Fruit fly (Drosophila melanogaster) whole organism, embryonic: ENCODE data around the gene hfp.
A peak's percentile ranks its signal among the peaks of the same experiment; 100 is the strongest.

ENCODE experiments used
- CG10565 ChIP-seq: fragments of 200-800 bp; sonication (Bioruptor generic); optimal IDR thresholded peaks from 3 replicates; lab custom pipeline; 2016; ENCODE audit warnings: missing biosample characterization, mild to moderate bottlenecking, missing genetic modification characterization
- CG10979 ChIP-seq: fragments of 200-800 bp; sonication (Bioruptor generic); optimal IDR thresholded peaks from 2 replicates; lab custom pipeline; 2018; ENCODE audit warnings: missing biosample characterization, mild to moderate bottlenecking, missing genetic modification characterization, moderate library complexity
- CG12219 ChIP-seq: fragments of 200-800 bp; sonication (Bioruptor generic); optimal IDR thresholded peaks from 3 replicates; lab custom pipeline; 2018; ENCODE audit warnings: missing biosample characterization, mild to moderate bottlenecking, missing genetic modification characterization
- CG12769 ChIP-seq: fragments of 200-800 bp; sonication (Bioruptor generic); optimal IDR thresholded peaks from 2 replicates; lab custom pipeline; 2019; ENCODE audit warnings: missing biosample characterization, mild to moderate bottlenecking, missing genetic modification characterization, moderate library complexity
- CG12942 ChIP-seq: fragments of 200-800 bp; sonication (Bioruptor generic); optimal IDR thresholded peaks from 3 replicates; lab custom pipeline; 2016; ENCODE audit warnings: missing biosample characterization, missing genetic modification characterization
- CG13894 ChIP-seq: fragments of 200-800 bp; sonication (Bioruptor generic); optimal IDR thresholded peaks from 3 replicates; lab custom pipeline; 2018; ENCODE audit warnings: missing biosample characterization, mild to moderate bottlenecking, missing genetic modification characterization, moderate library complexity
- CG14860 ChIP-seq: fragments of 200-800 bp; sonication (Bioruptor generic); IDR thresholded peaks from 3 replicates; pipeline ENCODE4 v1.3.6; 2022; ENCODE audit warnings: missing biosample characterization, missing genetic modification characterization; ENCODE audit not compliant: partially characterized antibody
- CG14965 ChIP-seq: fragments of 200-800 bp; sonication (Bioruptor generic); optimal IDR thresholded peaks from 2 replicates; lab custom pipeline; 2016; ENCODE audit warnings: missing biosample characterization, missing genetic modification characterization, borderline replicate concordance
- CG15514 ChIP-seq: fragments of 200-800 bp; sonication (Bioruptor generic); optimal IDR thresholded peaks from 3 replicates; lab custom pipeline; 2017; ENCODE audit warnings: missing biosample characterization, missing genetic modification characterization, mild to moderate bottlenecking, moderate library complexity, missing genetic modification reagents
- CG1602 ChIP-seq: fragments of 200-800 bp; sonication (Bioruptor generic); optimal IDR thresholded peaks from 3 replicates; lab custom pipeline; 2016; ENCODE audit warnings: missing biosample characterization, missing genetic modification characterization
- CG17829 ChIP-seq: fragments of 200-800 bp; optimal IDR thresholded peaks from 2 replicates; lab custom pipeline; 2019; ENCODE audit warnings: missing biosample characterization, mild to moderate bottlenecking, missing genetic modification characterization, moderate library complexity
- CG2199 ChIP-seq: fragments of 200-800 bp; sonication (Bioruptor generic); IDR thresholded peaks from 3 replicates; pipeline ENCODE4 v1.3.6; 2022; ENCODE audit warnings: missing biosample characterization, missing genetic modification characterization
- CG34422 ChIP-seq: fragments of 200-800 bp; sonication (Bioruptor generic); IDR thresholded peaks from 3 replicates; pipeline ENCODE4 v1.3.6; 2022; ENCODE audit warnings: missing biosample characterization, missing genetic modification characterization
- CG6765 ChIP-seq: fragments of 200-800 bp; sonication (Bioruptor generic); optimal IDR thresholded peaks from 3 replicates; lab custom pipeline; 2017; ENCODE audit warnings: missing biosample characterization, mild to moderate bottlenecking, missing genetic modification characterization
- CG7963 ChIP-seq: fragments of 200-800 bp; sonication (Bioruptor generic); IDR thresholded peaks from 3 replicates; pipeline ENCODE4 v1.3.6; 2022; ENCODE audit warnings: missing biosample characterization, missing genetic modification characterization; ENCODE audit not compliant: partially characterized antibody
- CG8089 ChIP-seq: fragments of 200-800 bp; sonication (Bioruptor generic); optimal IDR thresholded peaks from 3 replicates; lab custom pipeline; 2016; ENCODE audit warnings: missing biosample characterization, missing genetic modification characterization
- CG9437 ChIP-seq: fragments of 200-800 bp; sonication (Bioruptor generic); optimal IDR thresholded peaks from 2 replicates; lab custom pipeline; 2018; ENCODE audit warnings: missing biosample characterization, mild to moderate bottlenecking, missing genetic modification characterization
- CG9727 ChIP-seq: fragments of 200-800 bp; sonication (Bioruptor generic); optimal IDR thresholded peaks from 3 replicates; lab custom pipeline; 2017; ENCODE audit warnings: missing biosample characterization, mild to moderate bottlenecking, missing genetic modification characterization
- CG9932 ChIP-seq: fragments of 200-800 bp; sonication (Bioruptor generic); IDR thresholded peaks from 2 replicates; pipeline ENCODE4 v1.3.6; 2022; ENCODE audit warnings: missing biosample characterization, missing genetic modification characterization
- CTCF ChIP-seq: fragments of 200-800 bp; sonication (Bioruptor generic); optimal IDR thresholded peaks from 2 replicates; lab custom pipeline; 2017; ENCODE audit warnings: missing biosample characterization, mild to moderate bottlenecking, missing genetic modification characterization, moderate library complexity
- Camta ChIP-seq: fragments of 200-800 bp; sonication (Bioruptor generic); optimal IDR thresholded peaks from 2 replicates; lab custom pipeline; 2016; ENCODE audit warnings: missing biosample characterization, missing genetic modification characterization
- Ets65A ChIP-seq: fragments of 200-800 bp; sonication (Bioruptor generic); peaks from one replicate; lab custom pipeline; 2016; ENCODE audit warnings: missing biosample characterization, missing genetic modification characterization
- H2.0 ChIP-seq: fragments of 200-800 bp; sonication (Bioruptor generic); IDR thresholded peaks from 2 replicates; pipeline ENCODE4 v1.3.6; 2022; ENCODE audit warnings: missing biosample characterization, missing genetic modification characterization
- HmgD ChIP-seq: fragments of 200-800 bp; sonication (Bioruptor generic); optimal IDR thresholded peaks from 3 replicates; lab custom pipeline; 2016; ENCODE audit warnings: missing biosample characterization, missing genetic modification characterization
- Hr78 ChIP-seq, 2 experiments: fragments of 200-800 bp in 1 of 2; fragments of >200 bp in 1 of 2; sonication (Bioruptor generic) in 1 of 2; optimal IDR thresholded peaks; 2 replicates each; lab custom pipeline; 2017 to 2019; ENCODE audit warnings: missing biosample characterization in 2 of 2, missing genetic modification characterization in 2 of 2, mild to moderate bottlenecking in 1 of 2, moderate library complexity in 1 of 2
- MTF-1 ChIP-seq: fragments of 200-800 bp; sonication (Bioruptor generic); optimal IDR thresholded peaks from 2 replicates; lab custom pipeline; 2018; ENCODE audit warnings: missing biosample characterization, mild to moderate bottlenecking, missing genetic modification characterization, borderline replicate concordance
- Mrtf ChIP-seq: fragments of 200-800 bp; sonication (Bioruptor generic); IDR thresholded peaks from 3 replicates; pipeline ENCODE4 v1.3.6; 2022; ENCODE audit warnings: missing biosample characterization, missing genetic modification characterization
- Sox102F ChIP-seq: fragments of 200-800 bp; sonication (Bioruptor generic); optimal IDR thresholded peaks from 2 replicates; lab custom pipeline; 2018; ENCODE audit warnings: missing biosample characterization, mild to moderate bottlenecking, missing genetic modification characterization, moderate library complexity
- Sry-δ ChIP-seq: fragments of 200-800 bp; sonication (Bioruptor generic); optimal IDR thresholded peaks from 2 replicates; lab custom pipeline; 2016; ENCODE audit warnings: missing biosample characterization, missing genetic modification characterization
- ato ChIP-seq: fragments of 200-800 bp; sonication (Bioruptor generic); IDR thresholded peaks from 2 replicates; pipeline ENCODE4 v1.3.6; 2022; ENCODE audit warnings: missing biosample characterization, missing genetic modification characterization; ENCODE audit not compliant: partially characterized antibody
- br ChIP-seq: fragments of >200 bp; optimal IDR thresholded peaks from 2 replicates; lab custom pipeline; 2017
- chinmo ChIP-seq: fragments of 200-800 bp; sonication (Bioruptor generic); IDR thresholded peaks from 4 replicates; pipeline ENCODE4 v1.3.6; 2022; ENCODE audit warnings: missing biosample characterization, missing genetic modification characterization; ENCODE audit not compliant: partially characterized antibody
- crol ChIP-seq: fragments of 200-800 bp; sonication (Bioruptor generic); IDR thresholded peaks from 2 replicates; pipeline ENCODE4 v1.3.6; 2022; ENCODE audit warnings: missing biosample characterization, missing genetic modification characterization
- cwo ChIP-seq: fragments of 200-800 bp; sonication (Bioruptor generic); optimal IDR thresholded peaks from 3 replicates; lab custom pipeline; 2017; ENCODE audit warnings: missing biosample characterization, missing genetic modification characterization, mild to moderate bottlenecking, moderate library complexity, missing genetic modification reagents
- exex ChIP-seq: fragments of 200-800 bp; sonication (Bioruptor generic); optimal IDR thresholded peaks from 4 replicates; lab custom pipeline; 2018; ENCODE audit warnings: missing biosample characterization, mild to moderate bottlenecking, missing genetic modification characterization, moderate library complexity
- fd64A ChIP-seq: fragments of 200-800 bp; sonication (Bioruptor generic); optimal IDR thresholded peaks from 3 replicates; lab custom pipeline; 2018; ENCODE audit warnings: missing biosample characterization, mild to moderate bottlenecking, missing genetic modification characterization
- fru ChIP-seq: fragments of >200 bp; optimal IDR thresholded peaks from 2 replicates; lab custom pipeline; 2017
- gem ChIP-seq: fragments of 200-800 bp; sonication (Bioruptor generic); optimal IDR thresholded peaks from 2 replicates; lab custom pipeline; 2019; ENCODE audit warnings: missing biosample characterization, mild to moderate bottlenecking, missing genetic modification characterization, moderate library complexity
- jigr1 ChIP-seq: fragments of 200-800 bp; sonication (Bioruptor generic); IDR thresholded peaks from 3 replicates; pipeline ENCODE4 v1.3.6; 2022; ENCODE audit warnings: missing biosample characterization, missing genetic modification characterization
- kni ChIP-seq: fragments of 200-800 bp; sonication (Bioruptor generic); optimal IDR thresholded peaks from 3 replicates; lab custom pipeline; 2017; ENCODE audit warnings: mild to moderate bottlenecking, missing biosample characterization, missing genetic modification reagents, missing genetic modification characterization
- onecut ChIP-seq: fragments of 200-800 bp; sonication (Bioruptor generic); IDR thresholded peaks from 2 replicates; pipeline ENCODE4 v1.3.6; 2022; ENCODE audit warnings: missing biosample characterization, missing genetic modification characterization
- pfk ChIP-seq: fragments of 200-800 bp; sonication (Bioruptor generic); optimal IDR thresholded peaks from 2 replicates; lab custom pipeline; 2018; ENCODE audit warnings: missing biosample characterization, mild to moderate bottlenecking, missing genetic modification characterization, moderate library complexity
- prd ChIP-seq, 3 experiments: fragments of >200 bp in 2 of 3; fragments of 200-800 bp in 1 of 3; sonication (Bioruptor generic) in 1 of 3; optimal IDR thresholded peaks in 2 of 3; IDR thresholded peaks in 1 of 3; 2 replicates in 2 of 3; 3 replicates in 1 of 3; pipeline versions ENCODE4 v1.3.6 to Lab custom; 2017 to 2022; ENCODE audit warnings: missing biosample characterization in 1 of 3, missing genetic modification characterization in 1 of 3
- pum ChIP-seq: fragments of 200-800 bp; sonication (Bioruptor generic); optimal IDR thresholded peaks from 2 replicates; lab custom pipeline; 2016; ENCODE audit warnings: missing biosample characterization, missing genetic modification characterization
- sd ChIP-seq: fragments of 200-800 bp; sonication (Bioruptor generic); optimal IDR thresholded peaks from 3 replicates; lab custom pipeline; 2018; ENCODE audit warnings: missing biosample characterization, mild to moderate bottlenecking, missing genetic modification characterization, moderate library complexity
- seq ChIP-seq: fragments of 200-800 bp; sonication (Bioruptor generic); IDR thresholded peaks from 2 replicates; pipeline ENCODE4 v1.3.6; 2022; ENCODE audit warnings: missing biosample characterization, missing genetic modification characterization
- slbo ChIP-seq: fragments of 200-800 bp; sonication (Bioruptor generic); IDR thresholded peaks from 2 replicates; pipeline ENCODE4 v1.3.6; 2022; ENCODE audit warnings: missing biosample characterization, missing genetic modification characterization
- so ChIP-seq: fragments of 200-800 bp; sonication (Bioruptor generic); IDR thresholded peaks from 3 replicates; pipeline ENCODE4 v1.3.6; 2022; ENCODE audit warnings: missing biosample characterization, missing genetic modification characterization
- tgo ChIP-seq: fragments of 200-800 bp; sonication (Bioruptor generic); IDR thresholded peaks from 3 replicates; pipeline ENCODE4 v1.3.6; 2022; ENCODE audit warnings: missing biosample characterization, missing genetic modification characterization
- tna ChIP-seq: fragments of 200-800 bp; sonication (Bioruptor generic); IDR thresholded peaks from 2 replicates; pipeline ENCODE4 v1.3.6; 2022; ENCODE audit warnings: missing biosample characterization, missing genetic modification characterization; ENCODE audit not compliant: partially characterized antibody
- vfl ChIP-seq: fragments of 200-800 bp; sonication (Bioruptor generic); optimal IDR thresholded peaks from 2 replicates; lab custom pipeline; 2016; ENCODE audit warnings: missing biosample characterization, missing genetic modification characterization

hfp gene

DNA sequence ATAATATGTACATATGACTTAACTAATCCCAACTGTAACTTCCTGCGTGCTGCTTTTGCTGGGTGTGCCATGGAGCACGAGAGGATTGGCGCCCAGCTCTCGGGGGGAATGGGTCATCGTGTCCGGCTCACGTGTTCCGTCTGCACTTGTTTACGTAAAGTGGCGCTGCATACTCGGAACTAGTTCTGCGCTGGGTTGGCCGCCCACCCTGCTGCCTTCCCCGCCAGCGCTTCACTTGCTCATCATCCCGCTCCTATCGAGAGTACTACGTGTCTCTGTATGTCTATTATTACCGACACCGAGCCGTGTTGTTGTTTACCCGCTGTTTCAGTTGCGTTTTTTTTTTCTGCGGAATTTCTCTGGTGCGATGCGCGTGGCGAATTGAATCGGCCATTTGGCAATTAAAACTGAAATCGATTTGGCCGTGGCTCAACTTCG, 47.3 kb upstream of the hfp start:
- TF ChIP-seq ato (GFP tag; lab: Robert Waterston, UW), result 0 out of 2 replicates have a peak, but pooled peaks have one; percentile 32
- TF ChIP-seq CG14965 (GFP tag; lab: Kevin White, UChicago), result no peak
- TF ChIP-seq CG7963, result no peak
- TF ChIP-seq MTF-1 (GFP tag; lab: Kevin White, UChicago), result no peak
- TF ChIP-seq pum (GFP tag; lab: Kevin White, UChicago), result no peak
- TF ChIP-seq tgo (GFP tag; lab: Robert Waterston, UW), result no peak
- TF ChIP-seq CG10979 (tag; lab: Kevin White, UChicago), result no peak
- TF ChIP-seq Camta (GFP tag; lab: Kevin White, UChicago), result no peak
- TF ChIP-seq Mrtf, result no peak
- 0 out of 3 replicates have a peak, but pooled peaks have one; percentile 27 for TF ChIP-seq CG2199 (GFP tag; lab: Robert Waterston, UW)
- TF ChIP-seq fru (lab: Kevin White, UChicago), result no peak
- TF ChIP-seq kni (GFP tag; lab: Kevin White, UChicago), result no peak
- no peak for TF ChIP-seq gem (tag; lab: Kevin White, UChicago)
- no peak for TF ChIP-seq CG1602
- TF ChIP-seq CG9727 (GFP tag; lab: Kevin White, UChicago), result no peak
- no peak for TF ChIP-seq seq
- TF ChIP-seq H2.0 (GFP tag; lab: Robert Waterston, UW), result no peak
- TF ChIP-seq CG9932 (GFP tag; lab: Robert Waterston, UW), result no peak
- peak; percentile 83 for TF ChIP-seq CG9437 (GFP tag; lab: Kevin White, UChicago)
- TF ChIP-seq prd (optimal IDR thresholded peaks at IDR 0.05; lab: Kevin White, UChicago), result no peak
- TF ChIP-seq prd (GFP tag; IDR thresholded peaks at IDR 0.05; lab: Robert Waterston, UW), result no peak
- peak; percentile 16 for TF ChIP-seq CG12769 (tag; lab: Kevin White, UChicago)
- TF ChIP-seq CG13894 (tag; lab: Kevin White, UChicago), result no peak
- TF ChIP-seq CTCF (GFP tag; lab: Kevin White, UChicago), result peak; percentile 21
- no peak for TF ChIP-seq fd64A (GFP tag; lab: Kevin White, UChicago)
- no peak for TF ChIP-seq onecut (GFP tag; lab: Robert Waterston, UW)
- TF ChIP-seq slbo, result no peak
- TF ChIP-seq Ets65A, result no peak
- no peak for TF ChIP-seq CG17829 (tag; lab: Kevin White, UChicago)
- peak; percentile 51 for TF ChIP-seq sd (tag; lab: Kevin White, UChicago)
- TF ChIP-seq chinmo, result peak; percentile 81; the same call in 1 of the 4 replicates
- no peak for TF ChIP-seq CG6765 (GFP tag; lab: Kevin White, UChicago)
- peak; percentile 84 for TF ChIP-seq crol
- TF ChIP-seq so (GFP tag; lab: Robert Waterston, UW), result peak; percentile 49; the same call in 1 of the 3 replicates
- no peak for TF ChIP-seq Sox102F (GFP tag; lab: Kevin White, UChicago)
- no peak for TF ChIP-seq exex (tag; lab: Kevin White, UChicago)
- TF ChIP-seq CG8089 (GFP tag; lab: Kevin White, UChicago), result no peak
- no peak for TF ChIP-seq CG12219 (GFP tag; lab: Kevin White, UChicago)
- peak; percentile 97 for TF ChIP-seq CG15514 (GFP tag; lab: Kevin White, UChicago)
- no peak for TF ChIP-seq Sry-δ (GFP tag; lab: Kevin White, UChicago)
- no peak for TF ChIP-seq HmgD (GFP tag; lab: Kevin White, UChicago)
- TF ChIP-seq CG34422 (GFP tag; lab: Robert Waterston, UW), result no peak
- TF ChIP-seq CG12942 (GFP tag; lab: Kevin White, UChicago), result no peak
- no peak for TF ChIP-seq br (lab: Kevin White, UChicago)
- no peak for TF ChIP-seq CG10565
- TF ChIP-seq CG14860 (GFP tag; lab: Robert Waterston, UW), result 0 out of 3 replicates have a peak, but pooled peaks have one; percentile 38
- no peak for TF ChIP-seq Hr78 (GFP tag; optimal IDR thresholded peaks at IDR 0.05; lab: Kevin White, UChicago)
- peak; percentile 64 for TF ChIP-seq cwo (GFP tag; lab: Kevin White, UChicago)
- no peak for TF ChIP-seq vfl (GFP tag; lab: Kevin White, UChicago)
- TF ChIP-seq pfk (GFP tag; lab: Kevin White, UChicago), result no peak
- 0 out of 2 replicates have a peak, but pooled peaks have one; percentile 17 for TF ChIP-seq tna
- no peak for TF ChIP-seq jigr1 (GFP tag; lab: Robert Waterston, UW)
